Worm (Caenorhabditis elegans) whole organism, midembryonic: ENCODE measurements around the gene srh-32.

Experiments
- T22C8.4 ChIP-seq: fragments of 200-800 bp; sonication (Bioruptor generic); IDR thresholded peaks from 2 replicates; pipeline ENCODE4 v1.3.6; 2022; ENCODE audit warnings: missing genetic modification characterization, missing compliant biosample characterization
- cog-1 ChIP-seq: sonication (generic microtip); optimal IDR thresholded peaks from 2 replicates; lab custom pipeline; 2016; ENCODE audit warnings: missing genetic modification characterization, missing compliant biosample characterization
- flt-1 ChIP-seq: fragments of 200-800 bp; sonication (Bioruptor generic); IDR thresholded peaks from 2 replicates; pipeline ENCODE4 v1.3.6; 2022; ENCODE audit warnings: missing genetic modification characterization, missing compliant biosample characterization
- klf-2 ChIP-seq: fragments of 200-800 bp; sonication (Bioruptor generic); conservative IDR thresholded peaks from 2 replicates; pipeline ENCODE4 v1.3.6; 2022; ENCODE audit warnings: missing genetic modification reagents, missing genetic modification characterization, missing compliant biosample characterization
- med-1 ChIP-seq: sonication (generic microtip); optimal IDR thresholded peaks from 2 replicates; lab custom pipeline; 2017; ENCODE audit warnings: missing genetic modification characterization, mild to moderate bottlenecking, missing compliant biosample characterization, antibody characterized with exemption, missing genetic modification reagents; ENCODE audit not compliant: insufficient read depth
- ref-1 ChIP-seq: fragments of 200-800 bp; sonication (Bioruptor generic); conservative IDR thresholded peaks from 2 replicates; pipeline ENCODE4 v1.3.6; 2022; ENCODE audit warnings: missing genetic modification reagents, missing genetic modification characterization, missing compliant biosample characterization
- tab-1 ChIP-seq: fragments of 200-800 bp; sonication (Bioruptor generic); IDR thresholded peaks from 2 replicates; pipeline ENCODE4 v1.3.6; 2022; ENCODE audit warnings: missing genetic modification characterization, missing compliant biosample characterization
- ztf-23 ChIP-seq: fragments of 200-800 bp; sonication (Bioruptor generic); IDR thresholded peaks from 2 replicates; pipeline ENCODE4 v1.3.6; 2022; ENCODE audit warnings: missing genetic modification reagents, missing genetic modification characterization, missing compliant biosample characterization
- ztf-29 ChIP-seq: fragments of 200-800 bp; sonication (Bioruptor generic); IDR thresholded peaks from 2 replicates; pipeline ENCODE4 v1.3.6; 2022; ENCODE audit warnings: missing genetic modification reagents, missing genetic modification characterization, missing compliant biosample characterization

- no peak for TF ChIP-seq ztf-29 (GFP tag; lab: Robert Waterston, UW)
- TF ChIP-seq cog-1 (tag; lab: Kevin White, UChicago) = no peak
- TF ChIP-seq klf-2 (GFP tag; lab: Robert Waterston, UW) = no peak
- no peak for TF ChIP-seq ztf-23 (GFP tag; lab: Robert Waterston, UW)
- no peak for TF ChIP-seq T22C8.4 (GFP tag; lab: Robert Waterston, UW)
- TF ChIP-seq ref-1 (GFP tag; lab: Robert Waterston, UW) = no peak
- TF ChIP-seq med-1 (GFP tag; lab: Kevin White, UChicago) = no peak
- TF ChIP-seq flt-1 = no peak
- TF ChIP-seq tab-1 = no peak
Observed at ce11 chrV:17695802-17696201, 5.2 kb upstream of the srh-32 start, which contains the start of gene Y26G10.1.
